Fruit fly (Drosophila melanogaster) whole organism, adult: Measurements from ENCODE around the gene Seipin.

Experiments used
- CG33017 ChIP-seq: fragments of 200-800 bp; sonication (Bioruptor generic); optimal IDR thresholded peaks from 2 replicates; lab custom pipeline; 2018; ENCODE audit warnings: missing biosample characterization, mild to moderate bottlenecking, missing genetic modification characterization, moderate library complexity
- Clk ChIP-seq: fragments of 200-800 bp; sonication (Bioruptor generic); optimal IDR thresholded peaks from 2 replicates; lab custom pipeline; 2017; ENCODE audit warnings: missing biosample characterization, missing genetic modification characterization
- bab1 ChIP-seq: fragments of 200-800 bp; sonication (Bioruptor generic); optimal IDR thresholded peaks from 3 replicates; lab custom pipeline; 2019; ENCODE audit warnings: missing biosample characterization, mild to moderate bottlenecking, missing genetic modification characterization, moderate library complexity

dm6 chrX:2593094-2593752, 26.4 kb upstream of the Seipin start:
- TF ChIP-seq CG33017 (tag; lab: Kevin White, UChicago), result no peak
- TF ChIP-seq Clk (GFP tag; lab: Kevin White, UChicago), result no peak
- TF ChIP-seq bab1, result no peak
